Worm (Caenorhabditis elegans) whole organism, L3 larva: Measurements from ENCODE around the gene bath-21.
"Not testable (repeated sequence)": the region's sequence is repeated elsewhere in the genome, so short reads cannot be mapped to it uniquely, and the experiment has no call there.

Source experiments
- R02D3.7 ChIP-seq: fragments of 150-350 bp; optimal IDR thresholded peaks from 2 replicates; lab custom pipeline; 2014; ENCODE audit warnings: missing biosample characterization, missing genetic modification characterization
- ZK546.5 ChIP-seq: sonication (generic microtip); optimal IDR thresholded peaks from 2 replicates; lab custom pipeline; 2017; ENCODE audit warnings: missing biosample characterization, missing genetic modification characterization
- aly-2 ChIP-seq: fragments of 150-350 bp; optimal IDR thresholded peaks from 2 replicates; lab custom pipeline; 2014; ENCODE audit warnings: missing biosample characterization, missing genetic modification characterization
- ceh-16 ChIP-seq: sonication (generic microtip); optimal IDR thresholded peaks from 2 replicates; lab custom pipeline; 2017; ENCODE audit warnings: missing biosample characterization, missing genetic modification characterization
- ceh-28 ChIP-seq: fragments of 150-350 bp; optimal IDR thresholded peaks from 2 replicates; lab custom pipeline; 2014; ENCODE audit warnings: missing biosample characterization, missing genetic modification reagents, missing genetic modification characterization
- ceh-9 ChIP-seq: sonication (generic microtip); optimal IDR thresholded peaks from 2 replicates; lab custom pipeline; 2018; ENCODE audit warnings: missing biosample characterization, missing genetic modification characterization
- daf-12 ChIP-seq: fragments of 150-350 bp; optimal IDR thresholded peaks from 2 replicates; lab custom pipeline; 2014; ENCODE audit warnings: missing biosample characterization, missing genetic modification reagents, missing genetic modification characterization
- egl-5 ChIP-seq: fragments of 150-350 bp; optimal IDR thresholded peaks from 2 replicates; lab custom pipeline; 2017; ENCODE audit warnings: missing biosample characterization, missing genetic modification reagents, missing genetic modification characterization, inconsistent platforms
- elt-2 ChIP-seq: sonication (generic microtip); optimal IDR thresholded peaks from 2 replicates; lab custom pipeline; 2016; ENCODE audit warnings: missing genetic modification reagents, mild to moderate bottlenecking, missing genetic modification characterization, missing compliant biosample characterization
- elt-3 ChIP-seq, 3 experiments: fragments of 150-350 bp in 1 of 3; sonication (generic microtip) in 2 of 3; optimal IDR thresholded peaks; 2 replicates in 2 of 3; 4 replicates in 1 of 3; lab custom pipeline; 2014 to 2017; ENCODE audit warnings: missing biosample characterization in 3 of 3, missing genetic modification characterization in 3 of 3
- fkh-10 ChIP-seq: sonication (generic microtip); optimal IDR thresholded peaks from 2 replicates; lab custom pipeline; 2017; ENCODE audit warnings: missing biosample characterization, missing genetic modification reagents, missing genetic modification characterization
- fkh-2 ChIP-seq: fragments of 150-350 bp; optimal IDR thresholded peaks from 2 replicates; lab custom pipeline; 2014; ENCODE audit warnings: missing biosample characterization, missing genetic modification reagents, missing genetic modification characterization
- hmg-11 ChIP-seq: sonication (generic microtip); optimal IDR thresholded peaks from 2 replicates; lab custom pipeline; 2016; ENCODE audit warnings: missing genetic modification characterization, missing compliant biosample characterization
- jun-1 ChIP-seq: fragments of 150-350 bp; optimal IDR thresholded peaks from 2 replicates; lab custom pipeline; 2014; ENCODE audit warnings: missing biosample characterization, missing genetic modification reagents, missing genetic modification characterization
- lsy-12 ChIP-seq: sonication (generic microtip); optimal IDR thresholded peaks from 2 replicates; lab custom pipeline; 2016; ENCODE audit warnings: mild to moderate bottlenecking, missing genetic modification characterization, missing compliant biosample characterization
- mdl-1 ChIP-seq: fragments of 150-350 bp; optimal IDR thresholded peaks from 2 replicates; lab custom pipeline; 2014; ENCODE audit warnings: missing biosample characterization, missing genetic modification characterization
- nhr-11 ChIP-seq: fragments of 150-350 bp; optimal IDR thresholded peaks from 2 replicates; lab custom pipeline; 2014; ENCODE audit warnings: missing biosample characterization, missing genetic modification characterization
- nhr-28 ChIP-seq: fragments of 150-350 bp; optimal IDR thresholded peaks from 2 replicates; lab custom pipeline; 2014; ENCODE audit warnings: missing biosample characterization, missing genetic modification characterization
- nhr-77 ChIP-seq: fragments of 150-350 bp; optimal IDR thresholded peaks from 2 replicates; lab custom pipeline; 2014; ENCODE audit warnings: missing biosample characterization, missing genetic modification characterization
- pha-4 ChIP-seq: fragments of 150-350 bp; optimal IDR thresholded peaks from 2 replicates; lab custom pipeline; 2014; ENCODE audit warnings: missing biosample characterization, missing genetic modification reagents, missing genetic modification characterization
- pqm-1 ChIP-seq: fragments of 150-350 bp; optimal IDR thresholded peaks from 2 replicates; lab custom pipeline; 2017; ENCODE audit warnings: missing biosample characterization, missing genetic modification characterization, inconsistent platforms
- sea-2 ChIP-seq: fragments of 150-350 bp; sonication (generic microtip); optimal IDR thresholded peaks from 4 replicates; lab custom pipeline; 2014; ENCODE audit warnings: missing biosample characterization, missing genetic modification reagents, missing genetic modification characterization
- tbx-2 ChIP-seq: sonication (generic microtip); optimal IDR thresholded peaks from 2 replicates; lab custom pipeline; 2016; ENCODE audit warnings: mild to moderate bottlenecking, missing genetic modification characterization, missing compliant biosample characterization
- ztf-11 ChIP-seq: fragments of 150-350 bp; optimal IDR thresholded peaks from 2 replicates; lab custom pipeline; 2014; ENCODE audit warnings: missing biosample characterization, missing genetic modification characterization

bath-21 gene

ce11 chrII:1998561-1998960, 27.9 kb downstream of the bath-21 start, which contains the start of gene math-19:
TSS of gene math-19 (plus strand) at chrII:1998861.
- not testable (repeated sequence) for TF ChIP-seq nhr-28 (tag; lab: Kevin White, UChicago); daf-12; fkh-2 (tag; lab: Kevin White, UChicago)

ce11 chrII:1996237-1996636, 30.2 kb downstream of the bath-21 start, which contains the start of gene math-20:
TSS of gene math-20 (plus strand) at chrII:1996537.
- no peak for TF ChIP-seq fkh-10 (GFP tag; lab: Kevin White, UChicago)
- TF ChIP-seq lsy-12 (tag; lab: Kevin White, UChicago), result no peak
- TF ChIP-seq jun-1 (tag; lab: Kevin White, UChicago), result no peak
- TF ChIP-seq elt-2 (tag; lab: Kevin White, UChicago), result no peak
- TF ChIP-seq mdl-1 (tag; lab: Kevin White, UChicago), result no peak
- TF ChIP-seq nhr-77 (tag; lab: Kevin White, UChicago), result no peak
- TF ChIP-seq sea-2 (GFP tag; lab: Kevin White, UChicago), result no peak
- no peak for TF ChIP-seq ceh-28
- no peak for TF ChIP-seq egl-5 (tag; lab: Kevin White, UChicago)
- no peak for TF ChIP-seq R02D3.7
- no peak for TF ChIP-seq hmg-11 (tag; lab: Kevin White, UChicago)
- TF ChIP-seq ZK546.5 (tag; lab: Kevin White, UChicago), result no peak
- TF ChIP-seq tbx-2 (tag; lab: Kevin White, UChicago), result no peak

- TF ChIP-seq pqm-1 (tag; lab: Kevin White, UChicago) (peak; percentile 57), nhr-11 (tag; lab: Kevin White, UChicago) (peak; percentile 27), pha-4 (tag; lab: Kevin White, UChicago) (peak; percentile 34), jun-1 (tag; lab: Kevin White, UChicago) (peak; percentile 8), sea-2 (GFP tag; lab: Kevin White, UChicago) (no peak), elt-2 (tag; lab: Kevin White, UChicago) (peak; percentile 83), tbx-2 (tag; lab: Kevin White, UChicago) (no peak)
Measured at ce11 chrII:1995744-1996143, 30.7 kb downstream of the bath-21 start.

- no peak for TF ChIP-seq mdl-1 (tag; lab: Kevin White, UChicago)
Measured at ce11 chrII:1993738-1994137, 32.7 kb downstream of the bath-21 start, which contains the start of gene math-21. TSS of gene math-21 (plus strand) at chrII:1994038.

- TF ChIP-seq elt-2 (tag; lab: Kevin White, UChicago) (peak; percentile 22), aly-2 (tag; lab: Kevin White, UChicago) (no peak), ztf-11 (tag; lab: Kevin White, UChicago) (no peak), elt-3 (tag; optimal IDR thresholded peaks at IDR 0.05; lab: Kevin White, UChicago) (no peak), ceh-16 (no peak)
Measured at ce11 chrII:1989010-1989409, 37.4 kb downstream of the bath-21 start, which contains the start of gene math-44. TSS of gene math-44 (plus strand) at chrII:1989310.

ce11 chrII:1986979-1987378, 39.4 kb downstream of the bath-21 start, which contains the start of gene Y16E11A.4:
TSS of gene Y16E11A.4 (plus strand) at chrII:1987279.
- TF ChIP-seq aly-2 (tag; lab: Kevin White, UChicago) (no peak), ztf-11 (tag; lab: Kevin White, UChicago) (no peak), ceh-9 (no peak), elt-2 (tag; lab: Kevin White, UChicago) (peak; percentile 26)
